Fruit fly (Drosophila melanogaster): ENCODE results near the gene CCHa2.

dm6 chr3R:13400902-13401721, 6.1 kb upstream of the CCHa2 start:
- TF ChIP-seq CTCF (optimal IDR thresholded peaks at IDR 0.05) (no peak), CG8478 (optimal IDR thresholded peaks at IDR 0.05) (no peak)

All from S2 (cell line).